Worm (Caenorhabditis elegans) whole organism, L4/young adult: ENCODE data around the gene F22F4.9.

Experiments
- W03F9.2 ChIP-seq: fragments of 150-350 bp; optimal IDR thresholded peaks from 2 replicates; lab custom pipeline; 2014; ENCODE audit warnings: missing biosample characterization, missing genetic modification characterization
- dao-5 ChIP-seq: sonication (generic microtip); optimal IDR thresholded peaks from 2 replicates; lab custom pipeline; 2016; ENCODE audit warnings: missing genotype, missing genetic modification characterization, moderate library complexity, missing compliant biosample characterization
- him-1 ChIP-seq: sonication (generic microtip); optimal IDR thresholded peaks from 2 replicates; lab custom pipeline; 2016; ENCODE audit warnings: missing genotype, missing genetic modification reagents, missing genetic modification characterization, missing compliant biosample characterization

DNA sequence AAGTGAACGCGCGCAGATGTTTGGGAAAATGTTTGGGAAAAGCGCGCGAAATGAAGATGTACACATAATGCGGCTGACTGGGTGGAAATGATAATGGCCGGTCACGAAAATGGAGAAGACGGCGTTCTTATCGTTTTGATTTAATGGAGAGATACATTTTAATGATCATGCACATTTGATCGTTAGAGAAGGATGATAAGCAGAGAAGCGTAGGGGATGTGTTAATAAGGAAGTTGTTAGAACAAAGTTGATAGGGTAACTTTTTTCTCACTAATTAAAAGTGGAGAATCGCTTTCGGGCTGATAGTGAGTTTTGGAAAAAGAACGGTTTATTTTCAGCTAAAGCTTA is 41.8 kb upstream of the F22F4.9 start:
- TF ChIP-seq him-1 (tag; lab: Kevin White, UChicago) (no peak), W03F9.2 (tag; lab: Kevin White, UChicago) (no peak), dao-5 (tag; lab: Kevin White, UChicago) (no peak)
